Worm (Caenorhabditis elegans) whole organism, L4/young adult: ENCODE data around the gene Y105C5A.1.
"Not testable (repeated sequence)": the region's sequence is repeated elsewhere in the genome, so short reads cannot be mapped to it uniquely, and the experiment has no call there.

Experiments
- W03F9.2 ChIP-seq: fragments of 150-350 bp; optimal IDR thresholded peaks from 2 replicates; lab custom pipeline; 2014; ENCODE audit warnings: missing biosample characterization, missing genetic modification characterization
- dao-5 ChIP-seq: sonication (generic microtip); optimal IDR thresholded peaks from 2 replicates; lab custom pipeline; 2016; ENCODE audit warnings: missing genotype, missing genetic modification characterization, moderate library complexity, missing compliant biosample characterization
- him-1 ChIP-seq: sonication (generic microtip); optimal IDR thresholded peaks from 2 replicates; lab custom pipeline; 2016; ENCODE audit warnings: missing genotype, missing genetic modification reagents, missing genetic modification characterization, missing compliant biosample characterization

Gene Y105C5A.1

ce11 chrIV:15564327-15564726 lies at the start of gene Y105C5A.1:
Gene Y105C5A.1, minus strand, starts transcription at chrIV:15564427.
- no peak for TF ChIP-seq W03F9.2 (tag; lab: Kevin White, UChicago)
- TF ChIP-seq him-1 = no peak
- no peak for TF ChIP-seq dao-5

ce11 chrIV:15613141-15613540 lies 48.9 kb upstream of the Y105C5A.1 start:
- TF ChIP-seq him-1 (no peak), dao-5 (no peak), W03F9.2 (tag; lab: Kevin White, UChicago) (no peak)

- TF ChIP-seq dao-5 (no peak), W03F9.2 (tag; lab: Kevin White, UChicago) (no peak), him-1 (no peak)
These were observed 42.2 kb upstream of the Y105C5A.1 start for ce11 chrIV:15606396-15606795.

- TF ChIP-seq W03F9.2 (tag; lab: Kevin White, UChicago) = peak; percentile 25
- no peak for TF ChIP-seq him-1
These were observed 40.0 kb upstream of the Y105C5A.1 start for ce11 chrIV:15604194-15604593.

ce11 chrIV:15594935-15595620 lies 30.9 kb upstream of the Y105C5A.1 start, which contains the start of the genes pqn-78 and pqn-79:
Gene pqn-78, minus strand, starts transcription at chrIV:15595035.
Gene pqn-79, plus strand, starts transcription at chrIV:15595570.
- not testable (repeated sequence) for TF ChIP-seq W03F9.2 (tag; lab: Kevin White, UChicago); him-1; dao-5

ce11 chrIV:15593078-15593477 lies 28.9 kb upstream of the Y105C5A.1 start:
- TF ChIP-seq dao-5 (no peak), W03F9.2 (tag; lab: Kevin White, UChicago) (no peak), him-1 (no peak)

- TF ChIP-seq W03F9.2 (tag; lab: Kevin White, UChicago) (no peak), him-1 (no peak), dao-5 (no peak)
These were observed 27.7 kb upstream of the Y105C5A.1 start for ce11 chrIV:15591975-15592374.

ce11 chrIV:15590397-15590796 lies 26.2 kb upstream of the Y105C5A.1 start, which contains the start of gene abu-5:
Gene abu-5, plus strand, starts transcription at chrIV:15590697.
- not testable (repeated sequence) for TF ChIP-seq W03F9.2 (tag; lab: Kevin White, UChicago); dao-5; him-1

- TF ChIP-seq W03F9.2 (tag; lab: Kevin White, UChicago) = no peak
- no peak for TF ChIP-seq him-1
- no peak for TF ChIP-seq dao-5
These were observed 24.7 kb upstream of the Y105C5A.1 start for ce11 chrIV:15588879-15589278.

ce11 chrIV:15583620-15584019 lies 19.4 kb upstream of the Y105C5A.1 start, which contains the start of gene Y105C5A.508:
Gene Y105C5A.508, plus strand, starts transcription at chrIV:15583920.
- no peak for TF ChIP-seq dao-5
- no peak for TF ChIP-seq W03F9.2 (tag; lab: Kevin White, UChicago)
- TF ChIP-seq him-1 = no peak

ce11 chrIV:15578786-15579185 lies 14.6 kb upstream of the Y105C5A.1 start, which contains the start of gene pqn-76:
Gene pqn-76, plus strand, starts transcription at chrIV:15579086.
- not testable (repeated sequence) for TF ChIP-seq him-1; dao-5; W03F9.2 (tag; lab: Kevin White, UChicago)

ce11 chrIV:15573863-15574262 lies 9.6 kb upstream of the Y105C5A.1 start:
- no peak for TF ChIP-seq him-1
- no peak for TF ChIP-seq dao-5
- TF ChIP-seq W03F9.2 (tag; lab: Kevin White, UChicago) = no peak

ce11 chrIV:15572106-15572505 lies 7.9 kb upstream of the Y105C5A.1 start:
- TF ChIP-seq W03F9.2 (tag; lab: Kevin White, UChicago) (no peak), dao-5 (no peak), him-1 (no peak)

- TF ChIP-seq W03F9.2 (tag; lab: Kevin White, UChicago) = no peak
- no peak for TF ChIP-seq dao-5
- no peak for TF ChIP-seq him-1
These were observed 7.4 kb upstream of the Y105C5A.1 start for ce11 chrIV:15571652-15572051.

- TF ChIP-seq dao-5 (no peak), him-1 (no peak), W03F9.2 (tag; lab: Kevin White, UChicago) (no peak)
These were observed 6.5 kb upstream of the Y105C5A.1 start for ce11 chrIV:15570770-15571169.
